Worm (Caenorhabditis elegans) whole organism, midembryonic: ENCODE data around the gene npr-2.

ENCODE experiments used
- T22C8.4 ChIP-seq: fragments of 200-800 bp; sonication (Bioruptor generic); IDR thresholded peaks from 2 replicates; pipeline ENCODE4 v1.3.6; 2022; ENCODE audit warnings: missing genetic modification characterization, missing compliant biosample characterization
- cog-1 ChIP-seq: sonication (generic microtip); optimal IDR thresholded peaks from 2 replicates; lab custom pipeline; 2016; ENCODE audit warnings: missing genetic modification characterization, missing compliant biosample characterization
- flt-1 ChIP-seq: fragments of 200-800 bp; sonication (Bioruptor generic); IDR thresholded peaks from 2 replicates; pipeline ENCODE4 v1.3.6; 2022; ENCODE audit warnings: missing genetic modification characterization, missing compliant biosample characterization
- klf-2 ChIP-seq: fragments of 200-800 bp; sonication (Bioruptor generic); conservative IDR thresholded peaks from 2 replicates; pipeline ENCODE4 v1.3.6; 2022; ENCODE audit warnings: missing genetic modification reagents, missing genetic modification characterization, missing compliant biosample characterization
- med-1 ChIP-seq: sonication (generic microtip); optimal IDR thresholded peaks from 2 replicates; lab custom pipeline; 2017; ENCODE audit warnings: missing genetic modification characterization, mild to moderate bottlenecking, missing compliant biosample characterization, antibody characterized with exemption, missing genetic modification reagents; ENCODE audit not compliant: insufficient read depth
- ref-1 ChIP-seq: fragments of 200-800 bp; sonication (Bioruptor generic); conservative IDR thresholded peaks from 2 replicates; pipeline ENCODE4 v1.3.6; 2022; ENCODE audit warnings: missing genetic modification reagents, missing genetic modification characterization, missing compliant biosample characterization
- tab-1 ChIP-seq: fragments of 200-800 bp; sonication (Bioruptor generic); IDR thresholded peaks from 2 replicates; pipeline ENCODE4 v1.3.6; 2022; ENCODE audit warnings: missing genetic modification characterization, missing compliant biosample characterization
- ztf-23 ChIP-seq: fragments of 200-800 bp; sonication (Bioruptor generic); IDR thresholded peaks from 2 replicates; pipeline ENCODE4 v1.3.6; 2022; ENCODE audit warnings: missing genetic modification reagents, missing genetic modification characterization, missing compliant biosample characterization
- ztf-29 ChIP-seq: fragments of 200-800 bp; sonication (Bioruptor generic); IDR thresholded peaks from 2 replicates; pipeline ENCODE4 v1.3.6; 2022; ENCODE audit warnings: missing genetic modification reagents, missing genetic modification characterization, missing compliant biosample characterization

Gene npr-2

ce11 chrIV:9524849-9525460 lies 55.0 kb downstream of the npr-2 start, which contains the start of gene ndua-5:
Gene ndua-5 (minus strand): TSS chrIV:9524899.
- TF ChIP-seq tab-1 (no peak), med-1 (GFP tag; lab: Kevin White, UChicago) (no peak), cog-1 (tag; lab: Kevin White, UChicago) (no peak), klf-2 (GFP tag; lab: Robert Waterston, UW) (no peak)

ce11 chrIV:9523139-9523538 lies 56.8 kb downstream of the npr-2 start:
- TF ChIP-seq T22C8.4 (no peak), ztf-29 (no peak), flt-1 (GFP tag; lab: Robert Waterston, UW) (no peak), cog-1 (tag; lab: Kevin White, UChicago) (no peak), tab-1 (no peak), ztf-23 (GFP tag; lab: Robert Waterston, UW) (no peak), ref-1 (no peak), med-1 (GFP tag; lab: Kevin White, UChicago) (no peak), klf-2 (GFP tag; lab: Robert Waterston, UW) (no peak)

- TF ChIP-seq ztf-29 = no peak
These were observed 59.3 kb downstream of the npr-2 start for ce11 chrIV:9520629-9521028.
